Worm (Caenorhabditis elegans): ENCODE results near the gene mltn-13.

Gene mltn-13

ce11 chrX:4404717-4405116, 43.5 kb downstream of the mltn-13 start:
- TF ChIP-seq tbx-11 (GFP tag; IDR thresholded peaks at IDR 0.05) (no peak), sea-1 (GFP tag; conservative IDR thresholded peaks at IDR 0.05) (no peak), ceh-36 (tag; optimal IDR thresholded peaks at IDR 0.05) (no peak), tbx-37 (GFP tag; conservative IDR thresholded peaks at IDR 0.05) (no peak), B0310.2 (tag; optimal IDR thresholded peaks at IDR 0.05) (no peak), aly-1 (tag; optimal IDR thresholded peaks at IDR 0.05) (no peak), flt-1 (GFP tag; IDR thresholded peaks at IDR 0.05) (no peak), F13C5.2 (tag; optimal IDR thresholded peaks at IDR 0.05) (no peak), hmg-4 (GFP tag; optimal IDR thresholded peaks at IDR 0.05) (no peak), ceh-13 (GFP tag; optimal IDR thresholded peaks at IDR 0.05) (no peak)

DNA sequence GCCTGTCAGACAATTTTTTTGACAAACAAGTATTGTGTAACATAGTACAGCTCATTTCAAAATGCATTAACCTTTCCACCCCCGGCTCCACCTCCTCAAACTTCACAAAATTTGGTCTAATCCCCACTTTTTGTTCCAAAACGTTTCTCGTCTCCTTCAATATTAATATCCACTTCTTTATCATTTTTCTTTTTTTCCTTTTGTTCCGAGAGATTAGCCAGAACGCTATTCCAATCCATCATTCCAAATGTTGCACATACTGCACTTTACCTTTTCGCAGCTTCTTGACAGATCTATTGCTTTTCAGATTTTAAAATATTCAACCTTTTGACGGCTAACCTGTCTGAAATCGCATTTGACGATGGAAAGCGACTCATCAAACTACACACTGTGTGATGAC, 45.3 kb downstream of the mltn-13 start, which contains the start of gene D1079.1:
Gene D1079.1 (plus strand): TSS at position 301 of the 400 bp plus-strand sequence.
- no peak for TF ChIP-seq sea-1 (GFP tag; conservative IDR thresholded peaks at IDR 0.05)
- TF ChIP-seq B0310.2 (tag; optimal IDR thresholded peaks at IDR 0.05) = no peak
- TF ChIP-seq ets-7 (tag; optimal IDR thresholded peaks at IDR 0.05) = no peak
- TF ChIP-seq pes-1 (GFP tag; IDR thresholded peaks at IDR 0.05) = no peak

ce11 chrX:4400296-4400695, 47.9 kb downstream of the mltn-13 start:
- no peak for TF ChIP-seq flt-1 (GFP tag; IDR thresholded peaks at IDR 0.05)
- no peak for TF ChIP-seq aly-1 (tag; optimal IDR thresholded peaks at IDR 0.05)
- TF ChIP-seq pes-1 (GFP tag; IDR thresholded peaks at IDR 0.05) = no peak
- no peak for TF ChIP-seq sea-1 (GFP tag; conservative IDR thresholded peaks at IDR 0.05)
- TF ChIP-seq tbx-37 (GFP tag; conservative IDR thresholded peaks at IDR 0.05) = no peak
- TF ChIP-seq B0310.2 (tag; optimal IDR thresholded peaks at IDR 0.05) = no peak
- TF ChIP-seq ceh-36 (tag; optimal IDR thresholded peaks at IDR 0.05) = no peak
- no peak for TF ChIP-seq ceh-13 (GFP tag; optimal IDR thresholded peaks at IDR 0.05)
- no peak for TF ChIP-seq tra-4 (tag; optimal IDR thresholded peaks at IDR 0.05)
- TF ChIP-seq hnd-1 (tag; optimal IDR thresholded peaks at IDR 0.05) = no peak
- no peak for TF ChIP-seq scrt-1 (GFP tag; IDR thresholded peaks at IDR 0.05)
- no peak for TF ChIP-seq ama-1 (optimal IDR thresholded peaks at IDR 0.05)
- TF ChIP-seq ets-7 (tag; optimal IDR thresholded peaks at IDR 0.05) = no peak
- no peak for TF ChIP-seq hmbx-1 (tag; optimal IDR thresholded peaks at IDR 0.05)
- no peak for TF ChIP-seq F13C5.2 (tag; optimal IDR thresholded peaks at IDR 0.05)
- no peak for TF ChIP-seq tbx-11 (GFP tag; IDR thresholded peaks at IDR 0.05)
- no peak for TF ChIP-seq hmg-4 (GFP tag; optimal IDR thresholded peaks at IDR 0.05)

DNA sequence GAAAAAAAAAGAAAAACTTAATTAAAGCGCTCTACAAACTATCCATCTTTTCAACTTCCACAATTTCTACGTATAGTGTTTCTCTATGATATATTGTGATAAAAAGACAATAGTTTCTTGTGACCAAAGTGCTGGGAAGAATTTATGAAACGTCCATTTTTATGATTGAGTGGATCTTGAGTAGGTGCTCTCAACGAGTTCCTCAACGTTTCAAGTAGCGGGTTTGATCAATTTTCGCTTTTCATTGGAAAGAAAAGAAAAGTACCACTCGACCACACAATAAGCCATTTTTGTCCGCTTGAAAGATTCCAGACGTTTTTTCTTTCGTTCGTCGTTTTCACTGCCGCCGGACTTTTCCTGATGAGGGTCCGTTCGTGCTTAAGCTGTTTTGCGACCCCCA, 50.7 kb downstream of the mltn-13 start:
- no peak for TF ChIP-seq tra-4 (tag; optimal IDR thresholded peaks at IDR 0.05)
- TF ChIP-seq scrt-1 (GFP tag; IDR thresholded peaks at IDR 0.05) = no peak
- no peak for TF ChIP-seq sea-1 (GFP tag; conservative IDR thresholded peaks at IDR 0.05)
- TF ChIP-seq F13C5.2 (tag; optimal IDR thresholded peaks at IDR 0.05) = no peak
- TF ChIP-seq B0310.2 (tag; optimal IDR thresholded peaks at IDR 0.05) = no peak
- TF ChIP-seq flt-1 (GFP tag; IDR thresholded peaks at IDR 0.05) = no peak

ce11 chrX:4395073-4395850, 52.9 kb downstream of the mltn-13 start:
- peak; percentile 62 for TF ChIP-seq F13C5.2 (tag; optimal IDR thresholded peaks at IDR 0.05)
- no peak for TF ChIP-seq pes-1 (GFP tag; IDR thresholded peaks at IDR 0.05)
- TF ChIP-seq tbx-37 (GFP tag; conservative IDR thresholded peaks at IDR 0.05) = peak; percentile 42; the same call in 1 of the 2 replicates
- TF ChIP-seq ets-7 (tag; optimal IDR thresholded peaks at IDR 0.05) = no peak
- TF ChIP-seq B0310.2 (tag; optimal IDR thresholded peaks at IDR 0.05) = no peak
- TF ChIP-seq scrt-1 (GFP tag; IDR thresholded peaks at IDR 0.05) = no peak
- no peak for TF ChIP-seq tbx-11 (GFP tag; IDR thresholded peaks at IDR 0.05)
- TF ChIP-seq hnd-1 (tag; optimal IDR thresholded peaks at IDR 0.05) = no peak
- no peak for TF ChIP-seq hmg-4 (GFP tag; optimal IDR thresholded peaks at IDR 0.05)

Measured in whole organism, early embryonic.